Worm (Caenorhabditis elegans): ENCODE measurements around the gene K11H12.6.

Gene K11H12.6

DNA sequence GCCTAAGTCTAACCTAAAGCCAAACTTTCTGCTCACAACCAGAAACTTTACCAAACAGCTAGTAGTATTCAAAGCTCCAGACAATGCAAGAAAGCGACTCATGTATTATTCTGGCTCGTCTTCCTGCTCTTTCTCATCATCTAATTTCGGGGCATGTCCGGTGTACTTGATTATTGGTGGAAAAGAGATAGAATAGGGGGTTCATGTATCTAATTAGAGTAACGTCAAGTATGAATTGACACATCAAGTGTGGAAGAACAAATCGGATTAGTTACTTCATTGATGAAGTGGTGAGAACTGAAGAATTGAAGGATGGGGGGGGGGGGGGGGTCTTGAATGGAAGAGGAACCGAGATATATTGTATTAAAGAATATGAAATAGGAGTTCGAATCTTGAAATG lies 48.3 kb downstream of the K11H12.6 start:
- TF ChIP-seq unc-62 (GFP tag; optimal IDR thresholded peaks at IDR 0.05) = no peak

- no peak for TF ChIP-seq unc-62 (GFP tag; optimal IDR thresholded peaks at IDR 0.05)
These were observed 49.2 kb downstream of the K11H12.6 start, which contains the start of gene clec-164 for ce11 chrIV:716323-716722. Gene clec-164, plus strand, starts transcription at chrIV:716623.
